Worm (Caenorhabditis elegans) whole organism, L4 larva: ENCODE measurements around the gene srd-74.

Experiments used
- F10B5.3 ChIP-seq: sonication (generic microtip); optimal IDR thresholded peaks from 2 replicates; lab custom pipeline; 2016; ENCODE audit warnings: mild to moderate bottlenecking, missing genetic modification characterization, missing compliant biosample characterization
- F26F4.8 ChIP-seq: fragments of 200-800 bp; sonication (Bioruptor generic); conservative IDR thresholded peaks from 2 replicates; pipeline ENCODE4 v1.3.6; 2022; ENCODE audit warnings: missing genetic modification characterization, missing compliant biosample characterization
- T20F7.1 ChIP-seq: fragments of 200-800 bp; sonication (Bioruptor generic); optimal IDR thresholded peaks from 2 replicates; lab custom pipeline; 2018; ENCODE audit warnings: mild to moderate bottlenecking, missing genetic modification characterization, missing compliant biosample characterization
- T26A8.4 ChIP-seq: fragments of 200-800 bp; sonication (Bioruptor generic); IDR thresholded peaks from 2 replicates; pipeline ENCODE4 v1.3.6; 2022; ENCODE audit warnings: missing genetic modification characterization, missing compliant biosample characterization
- Y105C5A.15 ChIP-seq: fragments of 200-800 bp; sonication (Bioruptor generic); IDR thresholded peaks from 2 replicates; pipeline ENCODE4 v1.3.6; 2022; ENCODE audit warnings: missing genetic modification characterization, missing compliant biosample characterization
- Y48G9A.11 ChIP-seq: fragments of 200-800 bp; sonication (Bioruptor generic); IDR thresholded peaks from 2 replicates; pipeline ENCODE4 v1.3.6; 2022; ENCODE audit warnings: missing genetic modification reagents, missing genetic modification characterization, missing compliant biosample characterization
- Y75B8A.6 ChIP-seq: fragments of 200-800 bp; sonication (Bioruptor generic); IDR thresholded peaks from 2 replicates; pipeline ENCODE4 v1.3.6; 2022; ENCODE audit warnings: missing genetic modification reagents, missing genetic modification characterization, missing compliant biosample characterization
- ZK337.2 ChIP-seq: fragments of 200-800 bp; sonication (Bioruptor generic); IDR thresholded peaks from 2 replicates; pipeline ENCODE4 v1.3.6; 2022; ENCODE audit warnings: missing genetic modification reagents, missing genetic modification characterization, missing compliant biosample characterization
- ceh-20 ChIP-seq: fragments of 200-800 bp; sonication (Bioruptor generic); IDR thresholded peaks from 2 replicates; pipeline ENCODE4 v1.3.6; 2022; ENCODE audit warnings: missing genetic modification reagents, missing genetic modification characterization, missing compliant biosample characterization
- ceh-44 ChIP-seq: fragments of 200-800 bp; sonication (Bioruptor generic); IDR thresholded peaks from 2 replicates; pipeline ENCODE4 v1.3.6; 2022; ENCODE audit warnings: missing genetic modification reagents, missing genetic modification characterization, missing compliant biosample characterization
- dmd-6 ChIP-seq: fragments of 200-800 bp; sonication (Bioruptor generic); IDR thresholded peaks from 2 replicates; pipeline ENCODE4 v1.3.6; 2022; ENCODE audit warnings: missing genetic modification reagents, missing genetic modification characterization, missing compliant biosample characterization
- egl-43 ChIP-seq: fragments of 200-800 bp; sonication (Bioruptor generic); IDR thresholded peaks from 2 replicates; pipeline ENCODE4 v1.3.6; 2022; ENCODE audit warnings: missing genetic modification reagents, missing genetic modification characterization, missing compliant biosample characterization
- fos-1 ChIP-seq: fragments of 150-350 bp; optimal IDR thresholded peaks from 2 replicates; lab custom pipeline; 2014; ENCODE audit warnings: missing biosample characterization, missing genetic modification characterization
- hif-1 ChIP-seq, 2 experiments: sonication (generic microtip); optimal IDR thresholded peaks; 2 replicates each; lab custom pipeline; 2016 to 2017; ENCODE audit warnings: missing compliant biosample characterization in 2 of 2, missing genetic modification characterization in 2 of 2, missing genetic modification reagents in 2 of 2, missing genotype in 2 of 2, mild to moderate bottlenecking in 1 of 2
- hmg-1.1 ChIP-seq: fragments of 200-800 bp; sonication (Bioruptor generic); IDR thresholded peaks from 2 replicates; pipeline ENCODE4 v1.3.6; 2022; ENCODE audit warnings: missing genetic modification reagents, missing genetic modification characterization, missing compliant biosample characterization
- lin-1 ChIP-seq: fragments of 200-800 bp; sonication (Bioruptor generic); IDR thresholded peaks from 2 replicates; pipeline ENCODE4 v1.3.6; 2022; ENCODE audit warnings: missing genetic modification reagents, missing genetic modification characterization, missing compliant biosample characterization
- lin-13 ChIP-seq: fragments of 150-350 bp; optimal IDR thresholded peaks from 2 replicates; lab custom pipeline; 2014; ENCODE audit warnings: missing biosample characterization, missing genetic modification reagents, missing genetic modification characterization
- lin-29 ChIP-seq: fragments of 200-800 bp; sonication (Bioruptor generic); IDR thresholded peaks from 2 replicates; pipeline ENCODE4 v1.3.6; 2022; ENCODE audit warnings: missing genetic modification reagents, missing genetic modification characterization, missing compliant biosample characterization
- lin-38 ChIP-seq: fragments of 200-800 bp; sonication (Bioruptor generic); IDR thresholded peaks from 2 replicates; pipeline ENCODE4 v1.3.6; 2022; ENCODE audit warnings: missing genetic modification reagents, missing genetic modification characterization, missing compliant biosample characterization
- madf-5 ChIP-seq, 2 experiments: fragments of 200-800 bp; sonication (Bioruptor generic); IDR thresholded peaks; 2 replicates each; pipeline ENCODE4 v1.3.6; 2022; ENCODE audit warnings: missing compliant biosample characterization in 2 of 2, missing genetic modification characterization in 2 of 2
- madf-9 ChIP-seq: fragments of 200-800 bp; sonication (Bioruptor generic); conservative IDR thresholded peaks from 2 replicates; pipeline ENCODE4 v1.3.6; 2022; ENCODE audit warnings: missing genetic modification reagents, missing genetic modification characterization, missing compliant biosample characterization
- mep-1 ChIP-seq: fragments of 150-350 bp; sonication (generic microtip); optimal IDR thresholded peaks from 3 replicates; lab custom pipeline; 2014; ENCODE audit warnings: missing biosample characterization, missing genetic modification characterization
- mes-2 ChIP-seq: sonication (generic microtip); optimal IDR thresholded peaks from 2 replicates; lab custom pipeline; 2016; ENCODE audit warnings: missing genotype, mild to moderate bottlenecking, missing genetic modification characterization, missing compliant biosample characterization; ENCODE audit not compliant: poor library complexity, severe bottlenecking
- nhr-102 ChIP-seq: sonication (generic microtip); optimal IDR thresholded peaks from 2 replicates; lab custom pipeline; 2016; ENCODE audit warnings: mild to moderate bottlenecking, missing genetic modification characterization, moderate library complexity, missing compliant biosample characterization
- nhr-111 ChIP-seq: fragments of 200-800 bp; sonication (Bioruptor generic); optimal IDR thresholded peaks from 2 replicates; lab custom pipeline; 2018; ENCODE audit warnings: mild to moderate bottlenecking, missing genetic modification characterization, missing compliant biosample characterization
- nhr-48 ChIP-seq: sonication (generic microtip); optimal IDR thresholded peaks from 2 replicates; lab custom pipeline; 2016; ENCODE audit warnings: mild to moderate bottlenecking, missing genetic modification characterization, missing compliant biosample characterization
- nhr-77 ChIP-seq: fragments of 150-350 bp; optimal IDR thresholded peaks from 2 replicates; lab custom pipeline; 2014; ENCODE audit warnings: missing biosample characterization, missing genetic modification characterization
- pha-4 ChIP-seq, 2 experiments: fragments of 150-350 bp in 1 of 2; fragments of 200-800 bp in 1 of 2; sonication (Bioruptor generic) in 1 of 2; IDR thresholded peaks in 1 of 2; optimal IDR thresholded peaks in 1 of 2; 2 replicates each; pipeline versions ENCODE4 v1.3.6 to Lab custom; 2014 to 2022; ENCODE audit warnings: missing genetic modification characterization in 2 of 2, missing genetic modification reagents in 2 of 2, missing biosample characterization in 1 of 2, missing compliant biosample characterization in 1 of 2
- php-3 ChIP-seq: fragments of 200-800 bp; sonication (Bioruptor generic); IDR thresholded peaks from 2 replicates; pipeline ENCODE4 v1.3.6; 2022; ENCODE audit warnings: missing genetic modification reagents, missing genetic modification characterization, missing compliant biosample characterization
- rbr-2 ChIP-seq: sonication (generic microtip); optimal IDR thresholded peaks from 2 replicates; lab custom pipeline; 2016; ENCODE audit warnings: missing genotype, missing genetic modification characterization, missing compliant biosample characterization
- set-16 ChIP-seq: fragments of 200-800 bp; sonication (Bioruptor generic); IDR thresholded peaks from 2 replicates; pipeline ENCODE4 v1.3.6; 2022; ENCODE audit warnings: missing genetic modification reagents, missing genetic modification characterization, missing compliant biosample characterization
- skn-1 ChIP-seq: fragments of 150-350 bp; optimal IDR thresholded peaks from 2 replicates; lab custom pipeline; 2014; ENCODE audit warnings: missing biosample characterization, missing genetic modification characterization
- snpc-1.2 ChIP-seq: fragments of 200-800 bp; sonication (Bioruptor generic); IDR thresholded peaks from 2 replicates; pipeline ENCODE4 v1.3.6; 2022; ENCODE audit warnings: missing genetic modification reagents, missing genetic modification characterization, missing compliant biosample characterization
- snpc-4 ChIP-seq: fragments of 150-350 bp; optimal IDR thresholded peaks from 2 replicates; lab custom pipeline; 2014; ENCODE audit warnings: missing biosample characterization, missing genetic modification characterization
- tra-1 ChIP-seq: fragments of 200-800 bp; sonication (Bioruptor generic); IDR thresholded peaks from 2 replicates; pipeline ENCODE4 v1.3.6; 2022; ENCODE audit warnings: missing genetic modification reagents, missing genetic modification characterization, missing compliant biosample characterization
- unc-130 ChIP-seq: sonication (generic microtip); optimal IDR thresholded peaks from 2 replicates; lab custom pipeline; 2016; ENCODE audit warnings: missing genetic modification reagents, missing genetic modification characterization, missing compliant biosample characterization
- unc-39 ChIP-seq: sonication (generic microtip); optimal IDR thresholded peaks from 2 replicates; lab custom pipeline; 2017; ENCODE audit warnings: missing biosample characterization, missing genetic modification characterization
- zfp-3 ChIP-seq: fragments of 200-800 bp; sonication (Bioruptor generic); conservative IDR thresholded peaks from 2 replicates; pipeline ENCODE4 v1.3.6; 2022; ENCODE audit warnings: missing genetic modification reagents, missing genetic modification characterization, missing compliant biosample characterization
- zip-11 ChIP-seq: fragments of 200-800 bp; sonication (Bioruptor generic); IDR thresholded peaks from 2 replicates; pipeline ENCODE4 v1.3.6; 2022; ENCODE audit warnings: missing genetic modification characterization, missing compliant biosample characterization
- ztf-7 ChIP-seq: fragments of 150-350 bp; optimal IDR thresholded peaks from 2 replicates; lab custom pipeline; 2014; ENCODE audit warnings: missing biosample characterization, missing genetic modification characterization

srd-74 gene

ce11 chrIII:11792295-11793256, 10.7 kb downstream of the srd-74 start, which contains the start of gene C24H11.2 (continued):
- TF ChIP-seq lin-38 (peak; percentile 83), Y48G9A.11 (peak; percentile 47; the same call in 1 of the 2 replicates), mes-2 (peak; percentile 76), nhr-48 (peak; percentile 17), zfp-3 (GFP tag; lab: Robert Waterston, UW) (peak; percentile 60; the same call in 1 of the 2 replicates), madf-9 (peak; percentile 88), madf-5 (GFP tag; IDR thresholded peaks at IDR 0.05; lab: Robert Waterston, UW) (peak in 1 of 2 experiments; percentile 87; a peak in 1 of 4 replicates), php-3 (peak; percentile 74), unc-130 (peak; percentile 1), ceh-44 (peak; percentile 65; the same call in 1 of the 2 replicates), snpc-1.2 (GFP tag; lab: Robert Waterston, UW) (peak; percentile 79), nhr-102 (tag; lab: Kevin White, UChicago) (peak; percentile 59), mep-1 (tag; lab: Kevin White, UChicago) (peak; percentile 54), F26F4.8 (GFP tag; lab: Robert Waterston, UW) (peak; percentile 96), nhr-77 (tag; lab: Kevin White, UChicago) (peak; percentile 18), Y105C5A.15 (GFP tag; lab: Robert Waterston, UW) (peak; percentile 73), set-16 (GFP tag; lab: Robert Waterston, UW) (peak; percentile 53), T26A8.4 (GFP tag; lab: Robert Waterston, UW) (peak; percentile 87), egl-43 (GFP tag; lab: Robert Waterston, UW) (peak; percentile 95), lin-13 (GFP tag; lab: Kevin White, UChicago) (peak; percentile 37), ZK337.2 (peak; percentile 79), ceh-20 (GFP tag; lab: Robert Waterston, UW) (peak; percentile 62; the same call in 1 of the 2 replicates), rbr-2 (peak; percentile 68), Y75B8A.6 (GFP tag; lab: Robert Waterston, UW) (peak; percentile 75), hif-1 (tag; optimal IDR thresholded peaks at IDR 0.05; lab: Kevin White, UChicago) (peak in 1 of 2 experiments; percentile 34)

ce11 chrIII:11794389-11794788, 12.5 kb downstream of the srd-74 start:
- TF ChIP-seq tra-1 (GFP tag; lab: Robert Waterston, UW): no peak
- peak; percentile 72 for TF ChIP-seq set-16 (GFP tag; lab: Robert Waterston, UW)
- 0 out of 2 replicates have a peak, but pooled peaks have one; percentile 32 for TF ChIP-seq hmg-1.1
- no peak for TF ChIP-seq dmd-6

- TF ChIP-seq unc-39 (tag; lab: Kevin White, UChicago) (no peak), F10B5.3 (tag; lab: Kevin White, UChicago) (no peak), zip-11 (no peak), ztf-7 (tag; lab: Kevin White, UChicago) (no peak), nhr-111 (GFP tag; lab: Kevin White, UChicago) (no peak), lin-1 (GFP tag; lab: Robert Waterston, UW) (no peak), pha-4 (GFP tag; IDR thresholded peaks at IDR 0.05; lab: Robert Waterston, UW) (no peak), pha-4 (tag; optimal IDR thresholded peaks at IDR 0.05; lab: Kevin White, UChicago) (no peak), skn-1 (tag; lab: Kevin White, UChicago) (no peak), snpc-1.2 (GFP tag; lab: Robert Waterston, UW) (no peak), lin-29 (GFP tag; lab: Robert Waterston, UW) (no peak), T20F7.1 (GFP tag; lab: Kevin White, UChicago) (no peak), zfp-3 (GFP tag; lab: Robert Waterston, UW) (no peak), fos-1 (no peak), snpc-4 (tag; lab: Kevin White, UChicago) (no peak)
- TF ChIP-seq, all 104 proteins: peak for 0
Measured at ce11 chrIII:11795448-11795847, 13.5 kb downstream of the srd-74 start, which contains the start of gene twk-39. Gene twk-39 (plus strand): TSS chrIII:11795748.
